Worm (Caenorhabditis elegans) whole organism, late embryonic: Measurements from ENCODE around the gene W07G4.5.

Experiments used
- C08G9.2 ChIP-seq: sonication (generic microtip); optimal IDR thresholded peaks from 2 replicates; lab custom pipeline; 2016; ENCODE audit warnings: mild to moderate bottlenecking, missing genetic modification characterization, moderate library complexity, missing compliant biosample characterization
- K09A11.1 ChIP-seq: sonication (generic microtip); optimal IDR thresholded peaks from 2 replicates; lab custom pipeline; 2017; ENCODE audit warnings: antibody characterized with exemption, mild to moderate bottlenecking, missing genetic modification characterization, missing compliant biosample characterization; ENCODE audit not compliant: insufficient read depth
- T23F11.4 ChIP-seq: fragments of 200-800 bp; sonication (Bioruptor generic); optimal IDR thresholded peaks from 2 replicates; lab custom pipeline; 2018; ENCODE audit warnings: mild to moderate bottlenecking, missing genetic modification characterization, missing compliant biosample characterization
- Y22D7AL.16 ChIP-seq: sonication (generic microtip); optimal IDR thresholded peaks from 2 replicates; lab custom pipeline; 2016; ENCODE audit warnings: missing genetic modification characterization, missing compliant biosample characterization
- ahr-1 ChIP-seq: sonication (generic microtip); optimal IDR thresholded peaks from 2 replicates; lab custom pipeline; 2016; ENCODE audit warnings: missing genetic modification characterization, missing compliant biosample characterization
- ama-1 ChIP-seq: fragments of 150-350 bp; optimal IDR thresholded peaks from 2 replicates; lab custom pipeline; 2014
- ceh-14 ChIP-seq: sonication (generic microtip); optimal IDR thresholded peaks from 2 replicates; lab custom pipeline; 2016; ENCODE audit warnings: missing genotype, missing genetic modification characterization, missing compliant biosample characterization
- ceh-2 ChIP-seq: sonication (generic microtip); optimal IDR thresholded peaks from 2 replicates; lab custom pipeline; 2016; ENCODE audit warnings: missing genotype, missing genetic modification characterization, missing compliant biosample characterization
- ceh-31 ChIP-seq: sonication (generic microtip); optimal IDR thresholded peaks from 2 replicates; lab custom pipeline; 2016; ENCODE audit warnings: missing genetic modification characterization, missing compliant biosample characterization
- ceh-34 ChIP-seq: sonication (generic microtip); optimal IDR thresholded peaks from 2 replicates; lab custom pipeline; 2016; ENCODE audit warnings: mild to moderate bottlenecking, missing genetic modification characterization, missing compliant biosample characterization
- ceh-45 ChIP-seq: fragments of 200-800 bp; sonication (Bioruptor generic); IDR thresholded peaks from 2 replicates; pipeline ENCODE4 v1.3.6; 2022; ENCODE audit warnings: missing genetic modification reagents, missing genetic modification characterization, missing compliant biosample characterization
- ceh-48 ChIP-seq: sonication (generic microtip); optimal IDR thresholded peaks from 2 replicates; lab custom pipeline; 2016; ENCODE audit warnings: missing genetic modification characterization, inconsistent platforms, missing compliant biosample characterization
- ceh-6 ChIP-seq: fragments of 200-800 bp; sonication (Bioruptor generic); optimal IDR thresholded peaks from 2 replicates; lab custom pipeline; 2018; ENCODE audit warnings: mild to moderate bottlenecking, missing genetic modification characterization, missing compliant biosample characterization
- ceh-9 ChIP-seq: sonication (generic microtip); optimal IDR thresholded peaks from 2 replicates; lab custom pipeline; 2016; ENCODE audit warnings: mild to moderate bottlenecking, missing genetic modification characterization, inconsistent platforms, missing compliant biosample characterization
- che-1 ChIP-seq: sonication (generic microtip); optimal IDR thresholded peaks from 2 replicates; lab custom pipeline; 2016; ENCODE audit warnings: mild to moderate bottlenecking, missing genetic modification characterization, missing compliant biosample characterization
- elt-2 ChIP-seq: sonication (generic microtip); optimal IDR thresholded peaks from 2 replicates; lab custom pipeline; 2016; ENCODE audit warnings: missing genetic modification reagents, missing genetic modification characterization, missing compliant biosample characterization
- elt-4 ChIP-seq: sonication (generic microtip); optimal IDR thresholded peaks from 2 replicates; lab custom pipeline; 2016; ENCODE audit warnings: missing genetic modification characterization, missing compliant biosample characterization
- fkh-10 ChIP-seq: fragments of 150-350 bp; optimal IDR thresholded peaks from 2 replicates; lab custom pipeline; 2014; ENCODE audit warnings: missing biosample characterization, missing genetic modification reagents, missing genetic modification characterization
- fkh-6 ChIP-seq: sonication (generic microtip); optimal IDR thresholded peaks from 2 replicates; lab custom pipeline; 2016; ENCODE audit warnings: missing genetic modification characterization, missing compliant biosample characterization
- hlh-13 ChIP-seq: fragments of 200-800 bp; sonication (Bioruptor generic); optimal IDR thresholded peaks from 2 replicates; lab custom pipeline; 2018; ENCODE audit warnings: mild to moderate bottlenecking, missing genetic modification characterization, missing compliant biosample characterization
- hlh-30 ChIP-seq: sonication (generic microtip); optimal IDR thresholded peaks from 2 replicates; lab custom pipeline; 2017; ENCODE audit warnings: antibody characterized with exemption, missing genetic modification characterization, missing compliant biosample characterization; ENCODE audit not compliant: insufficient read depth
- hlh-8 ChIP-seq: sonication (generic microtip); optimal IDR thresholded peaks from 2 replicates; lab custom pipeline; 2016; ENCODE audit warnings: missing genotype, missing genetic modification characterization, missing compliant biosample characterization
- lim-6 ChIP-seq: sonication (generic microtip); optimal IDR thresholded peaks from 2 replicates; lab custom pipeline; 2016; ENCODE audit warnings: missing genetic modification characterization, missing compliant biosample characterization
- lin-11 ChIP-seq: fragments of 200-800 bp; sonication (Bioruptor generic); optimal IDR thresholded peaks from 2 replicates; lab custom pipeline; 2018; ENCODE audit warnings: mild to moderate bottlenecking, missing genetic modification characterization, missing compliant biosample characterization
- madf-2 ChIP-seq: sonication (generic microtip); optimal IDR thresholded peaks from 2 replicates; lab custom pipeline; 2017; ENCODE audit warnings: missing genetic modification characterization, missing compliant biosample characterization
- mec-3 ChIP-seq: sonication (generic microtip); optimal IDR thresholded peaks from 2 replicates; lab custom pipeline; 2016; ENCODE audit warnings: borderline replicate concordance, missing genetic modification characterization, missing compliant biosample characterization
- nhr-11 ChIP-seq: fragments of 150-350 bp; optimal IDR thresholded peaks from 2 replicates; lab custom pipeline; 2014; ENCODE audit warnings: missing biosample characterization, missing genetic modification characterization
- nhr-232 ChIP-seq: sonication (generic microtip); optimal IDR thresholded peaks from 2 replicates; lab custom pipeline; 2016; ENCODE audit warnings: missing genetic modification characterization, missing compliant biosample characterization
- pat-9 ChIP-seq: fragments of 200-800 bp; sonication (Bioruptor generic); optimal IDR thresholded peaks from 2 replicates; lab custom pipeline; 2018; ENCODE audit warnings: mild to moderate bottlenecking, missing genetic modification characterization, moderate library complexity, missing compliant biosample characterization
- pha-2 ChIP-seq: sonication (generic microtip); optimal IDR thresholded peaks from 2 replicates; lab custom pipeline; 2017; ENCODE audit warnings: mild to moderate bottlenecking, missing genetic modification characterization, missing compliant biosample characterization
- pqm-1 ChIP-seq: sonication (generic microtip); optimal IDR thresholded peaks from 2 replicates; lab custom pipeline; 2016; ENCODE audit warnings: missing genetic modification characterization, missing compliant biosample characterization
- ref-2 ChIP-seq: sonication (generic microtip); optimal IDR thresholded peaks from 2 replicates; lab custom pipeline; 2016; ENCODE audit warnings: missing genetic modification characterization, missing compliant biosample characterization
- rnt-1 ChIP-seq: sonication (generic microtip); optimal IDR thresholded peaks from 2 replicates; lab custom pipeline; 2016; ENCODE audit warnings: missing genetic modification characterization, missing compliant biosample characterization
- sdc-2 ChIP-seq: sonication (generic microtip); optimal IDR thresholded peaks from 2 replicates; lab custom pipeline; 2016; ENCODE audit warnings: missing genotype, missing genetic modification characterization, missing compliant biosample characterization
- sox-2 ChIP-seq: fragments of 200-800 bp; sonication (Bioruptor generic); IDR thresholded peaks from 2 replicates; pipeline ENCODE4 v1.3.6; 2022; ENCODE audit warnings: missing genetic modification reagents, missing genetic modification characterization, missing compliant biosample characterization
- tbx-2 ChIP-seq: sonication (generic microtip); optimal IDR thresholded peaks from 2 replicates; lab custom pipeline; 2016; ENCODE audit warnings: missing genetic modification characterization, missing compliant biosample characterization
- tbx-7 ChIP-seq: sonication (generic microtip); optimal IDR thresholded peaks from 2 replicates; lab custom pipeline; 2016; ENCODE audit warnings: missing genotype, missing genetic modification characterization, missing compliant biosample characterization
- unc-42 ChIP-seq: sonication (generic microtip); optimal IDR thresholded peaks from 2 replicates; lab custom pipeline; 2016; ENCODE audit warnings: missing genotype, missing genetic modification characterization, missing compliant biosample characterization
- unc-55 ChIP-seq: sonication (generic microtip); optimal IDR thresholded peaks from 2 replicates; lab custom pipeline; 2017; ENCODE audit warnings: missing biosample characterization, missing genetic modification reagents, missing genetic modification characterization

Gene W07G4.5

ce11 chrV:13041666-13042065, 6.1 kb upstream of the W07G4.5 start, which contains the start of gene scyl-1 (continued):
- TF ChIP-seq ceh-31 (peak; percentile 59), T23F11.4 (GFP tag; lab: Kevin White, UChicago) (no peak), C08G9.2 (peak; percentile 22), ceh-45 (GFP tag; lab: Robert Waterston, UW) (no peak), lim-6 (tag; lab: Kevin White, UChicago) (no peak), pha-2 (tag; lab: Kevin White, UChicago) (no peak), ceh-9 (no peak), pat-9 (tag; lab: Kevin White, UChicago) (peak; percentile 13), ahr-1 (tag; lab: Kevin White, UChicago) (no peak), ref-2 (peak; percentile 12), hlh-13 (no peak), pqm-1 (no peak), ceh-2 (no peak), K09A11.1 (tag; lab: Kevin White, UChicago) (no peak), ceh-14 (tag; lab: Kevin White, UChicago) (peak; percentile 56), che-1 (tag; lab: Kevin White, UChicago) (no peak), fkh-6 (tag; lab: Kevin White, UChicago) (no peak), fkh-10 (GFP tag; lab: Kevin White, UChicago) (no peak), ceh-48 (tag; lab: Kevin White, UChicago) (peak; percentile 43), unc-42 (peak; percentile 84), tbx-7 (tag; lab: Kevin White, UChicago) (no peak), elt-2 (tag; lab: Kevin White, UChicago) (peak; percentile 57), sox-2 (GFP tag; lab: Robert Waterston, UW) (no peak), sdc-2 (tag; lab: Kevin White, UChicago) (peak; percentile 8), ceh-34 (tag; lab: Kevin White, UChicago) (peak; percentile 58), rnt-1 (tag; lab: Kevin White, UChicago) (peak; percentile 54), elt-4 (tag; lab: Kevin White, UChicago) (no peak), tbx-2 (tag; lab: Kevin White, UChicago) (peak; percentile 54), lin-11 (tag; lab: Kevin White, UChicago) (peak; percentile 6), nhr-232 (tag; lab: Kevin White, UChicago) (no peak), ceh-6 (GFP tag; lab: Kevin White, UChicago) (no peak), mec-3 (tag; lab: Kevin White, UChicago) (no peak), nhr-11 (tag; lab: Kevin White, UChicago) (no peak), ama-1 (no peak), hlh-8 (peak; percentile 9)

ce11 chrV:13043195-13043762, 4.5 kb upstream of the W07G4.5 start, which contains the start of gene lap-2:
TSS of gene lap-2 (plus strand) at chrV:13043712.
- no peak for TF ChIP-seq che-1 (tag; lab: Kevin White, UChicago)
- TF ChIP-seq elt-2 (tag; lab: Kevin White, UChicago) = peak; percentile 56
- peak; percentile 31 for TF ChIP-seq unc-55 (GFP tag; lab: Kevin White, UChicago)

ce11 chrV:13043832-13044521, 3.8 kb upstream of the W07G4.5 start:
- TF ChIP-seq elt-2 (tag; lab: Kevin White, UChicago) (peak; percentile 43), unc-55 (GFP tag; lab: Kevin White, UChicago) (no peak), tbx-2 (tag; lab: Kevin White, UChicago) (no peak), Y22D7AL.16 (no peak), tbx-7 (tag; lab: Kevin White, UChicago) (no peak), madf-2 (tag; lab: Kevin White, UChicago) (no peak), hlh-30 (tag; lab: Kevin White, UChicago) (peak; percentile 56), ceh-34 (tag; lab: Kevin White, UChicago) (no peak)
